Fruit fly (Drosophila melanogaster) whole organism, prepupa: ENCODE results near the gene CG15202.

ENCODE experiments used
- Blimp-1 ChIP-seq: fragments of 200-800 bp; sonication (Bioruptor generic); optimal IDR thresholded peaks from 3 replicates; lab custom pipeline; 2017; ENCODE audit warnings: missing biosample characterization, missing genetic modification characterization, mild to moderate bottlenecking, moderate library complexity, missing genetic modification reagents
- CG10631 ChIP-seq: fragments of 200-800 bp; sonication (Bioruptor generic); optimal IDR thresholded peaks from 2 replicates; lab custom pipeline; 2016; ENCODE audit warnings: missing biosample characterization, missing genetic modification characterization
- CG10669 ChIP-seq: fragments of 200-800 bp; sonication (Bioruptor generic); optimal IDR thresholded peaks from 3 replicates; lab custom pipeline; 2018; ENCODE audit warnings: missing biosample characterization, mild to moderate bottlenecking, missing genetic modification characterization, moderate library complexity
- CG15336 ChIP-seq: fragments of 200-800 bp; sonication (Bioruptor generic); IDR thresholded peaks from 2 replicates; pipeline ENCODE4 v1.3.6; 2022; ENCODE audit warnings: missing biosample characterization, missing genetic modification characterization
- CG16779 ChIP-seq: fragments of 200-800 bp; sonication (Bioruptor generic); optimal IDR thresholded peaks from 3 replicates; lab custom pipeline; 2017; ENCODE audit warnings: missing biosample characterization, mild to moderate bottlenecking, missing genetic modification characterization
- CG3032 ChIP-seq: fragments of 200-800 bp; optimal IDR thresholded peaks from 2 replicates; lab custom pipeline; 2019; ENCODE audit warnings: missing biosample characterization, mild to moderate bottlenecking, missing genetic modification characterization, moderate library complexity
- CG31627 ChIP-seq: fragments of 200-800 bp; sonication (Bioruptor generic); optimal IDR thresholded peaks from 3 replicates; lab custom pipeline; 2016; ENCODE audit warnings: missing biosample characterization, missing genetic modification characterization
- CG34406 ChIP-seq: fragments of 200-800 bp; sonication (Bioruptor generic); optimal IDR thresholded peaks from 3 replicates; lab custom pipeline; 2016; ENCODE audit warnings: missing biosample characterization, missing genetic modification characterization
- CG3919 ChIP-seq: fragments of 200-800 bp; sonication (Bioruptor generic); optimal IDR thresholded peaks from 3 replicates; lab custom pipeline; 2016; ENCODE audit warnings: missing biosample characterization, missing genetic modification characterization
- CG4318 ChIP-seq: fragments of 200-800 bp; sonication (Bioruptor generic); optimal IDR thresholded peaks from 3 replicates; lab custom pipeline; 2017; ENCODE audit warnings: missing biosample characterization, mild to moderate bottlenecking, missing genetic modification characterization
- CG6163 ChIP-seq: fragments of 200-800 bp; sonication (Bioruptor generic); IDR thresholded peaks from 3 replicates; pipeline ENCODE4 v1.3.6; 2022; ENCODE audit warnings: missing biosample characterization, missing genetic modification characterization
- CG6276 ChIP-seq: fragments of 200-800 bp; sonication (Bioruptor generic); optimal IDR thresholded peaks from 2 replicates; lab custom pipeline; 2017; ENCODE audit warnings: missing biosample characterization, mild to moderate bottlenecking, missing genetic modification characterization
- CG6808 ChIP-seq: fragments of 200-800 bp; sonication (Bioruptor generic); optimal IDR thresholded peaks from 3 replicates; lab custom pipeline; 2017; ENCODE audit warnings: missing biosample characterization, missing genetic modification characterization, mild to moderate bottlenecking, moderate library complexity, missing genetic modification reagents
- CG6854 ChIP-seq: fragments of 200-800 bp; sonication (Bioruptor generic); optimal IDR thresholded peaks from 2 replicates; lab custom pipeline; 2017; ENCODE audit warnings: missing biosample characterization, mild to moderate bottlenecking, missing genetic modification characterization
- CG7368 ChIP-seq: fragments of 200-800 bp; sonication (Bioruptor generic); optimal IDR thresholded peaks from 3 replicates; lab custom pipeline; 2016; ENCODE audit warnings: missing biosample characterization, missing genetic modification characterization
- CG8632 ChIP-seq: fragments of 200-800 bp; sonication (Bioruptor generic); optimal IDR thresholded peaks from 3 replicates; lab custom pipeline; 2016; ENCODE audit warnings: missing biosample characterization, missing genetic modification characterization
- CG9139 ChIP-seq: fragments of 200-800 bp; sonication (Bioruptor generic); optimal IDR thresholded peaks from 3 replicates; lab custom pipeline; 2017; ENCODE audit warnings: missing biosample characterization, mild to moderate bottlenecking, missing genetic modification characterization
- Eip75B ChIP-seq: fragments of 200-800 bp; sonication (Bioruptor generic); optimal IDR thresholded peaks from 3 replicates; lab custom pipeline; 2016; ENCODE audit warnings: missing biosample characterization, missing genetic modification characterization
- Eip78C ChIP-seq: fragments of 200-800 bp; sonication (Bioruptor generic); peaks from one replicate; lab custom pipeline; 2016; ENCODE audit warnings: missing biosample characterization, missing genetic modification characterization
- Eip93F ChIP-seq: fragments of 200-800 bp; sonication (Bioruptor generic); optimal IDR thresholded peaks from 2 replicates; lab custom pipeline; 2016; ENCODE audit warnings: missing biosample characterization, mild to moderate bottlenecking, missing genetic modification characterization
- Ets21C ChIP-seq: fragments of 200-800 bp; sonication (Bioruptor generic); optimal IDR thresholded peaks from 3 replicates; lab custom pipeline; 2016; ENCODE audit warnings: missing biosample characterization, missing genetic modification characterization
- Ets96B ChIP-seq: fragments of 200-800 bp; optimal IDR thresholded peaks from 2 replicates; lab custom pipeline; 2019; ENCODE audit warnings: missing biosample characterization, mild to moderate bottlenecking, missing genetic modification characterization, moderate library complexity
- Gug ChIP-seq: fragments of 200-800 bp; sonication (Bioruptor generic); IDR thresholded peaks from 2 replicates; pipeline ENCODE4 v1.3.6; 2022; ENCODE audit warnings: missing biosample characterization, missing genetic modification characterization
- Hr38 ChIP-seq: sonication (Bioruptor generic); optimal IDR thresholded peaks from 2 replicates; lab custom pipeline; 2016; ENCODE audit warnings: missing biosample characterization, missing genetic modification characterization
- Hr39 ChIP-seq: fragments of 200-800 bp; sonication (Bioruptor generic); optimal IDR thresholded peaks from 2 replicates; lab custom pipeline; 2016; ENCODE audit warnings: missing biosample characterization, missing genetic modification characterization
- Hr4 ChIP-seq: fragments of 200-800 bp; sonication (Bioruptor generic); optimal IDR thresholded peaks from 3 replicates; lab custom pipeline; 2016; ENCODE audit warnings: missing biosample characterization, missing genetic modification characterization
- Met ChIP-seq: fragments of 200-800 bp; sonication (Bioruptor generic); optimal IDR thresholded peaks from 3 replicates; lab custom pipeline; 2016; ENCODE audit warnings: missing biosample characterization, missing genetic modification characterization
- Sox102F ChIP-seq: fragments of 200-800 bp; sonication (Bioruptor generic); optimal IDR thresholded peaks from 2 replicates; lab custom pipeline; 2016; ENCODE audit warnings: missing biosample characterization, mild to moderate bottlenecking, missing genetic modification characterization
- Sox14 ChIP-seq: fragments of 200-800 bp; sonication (Bioruptor generic); optimal IDR thresholded peaks from 3 replicates; lab custom pipeline; 2016; ENCODE audit warnings: missing biosample characterization, missing genetic modification characterization
- Sox15 ChIP-seq: fragments of 200-800 bp; sonication (Bioruptor generic); optimal IDR thresholded peaks from 3 replicates; lab custom pipeline; 2016; ENCODE audit warnings: missing biosample characterization, missing genetic modification characterization
- achi ChIP-seq: fragments of 200-800 bp; sonication (Bioruptor generic); optimal IDR thresholded peaks from 3 replicates; lab custom pipeline; 2016; ENCODE audit warnings: missing biosample characterization, missing genetic modification characterization
- acj6 ChIP-seq: fragments of 200-800 bp; sonication (Bioruptor generic); optimal IDR thresholded peaks from 3 replicates; lab custom pipeline; 2016; ENCODE audit warnings: missing biosample characterization, missing genetic modification characterization
- dac ChIP-seq: fragments of 200-800 bp; sonication (Bioruptor generic); optimal IDR thresholded peaks from 2 replicates; lab custom pipeline; 2017; ENCODE audit warnings: missing biosample characterization, mild to moderate bottlenecking, missing genetic modification characterization
- dsx ChIP-seq: fragments of 200-800 bp; optimal IDR thresholded peaks from 3 replicates; lab custom pipeline; 2019; ENCODE audit warnings: missing biosample characterization, mild to moderate bottlenecking, missing genetic modification characterization, moderate library complexity; ENCODE audit not compliant: poor library complexity, severe bottlenecking
- eg ChIP-seq: fragments of 200-800 bp; sonication (Bioruptor generic); IDR thresholded peaks from 3 replicates; pipeline ENCODE4 v1.3.6; 2022; ENCODE audit warnings: missing biosample characterization, missing genetic modification characterization
- esn ChIP-seq: fragments of 200-800 bp; sonication (Bioruptor generic); optimal IDR thresholded peaks from 2 replicates; lab custom pipeline; 2016; ENCODE audit warnings: missing biosample characterization, mild to moderate bottlenecking, missing genetic modification characterization, moderate library complexity
- fd85E ChIP-seq: fragments of 200-800 bp; sonication (Bioruptor generic); optimal IDR thresholded peaks from 3 replicates; lab custom pipeline; 2016; ENCODE audit warnings: missing biosample characterization, missing genetic modification characterization
- fkh ChIP-seq: fragments of 200-800 bp; sonication (Bioruptor generic); optimal IDR thresholded peaks from 3 replicates; lab custom pipeline; 2017; ENCODE audit warnings: missing biosample characterization, mild to moderate bottlenecking, missing genetic modification characterization, moderate library complexity
- net ChIP-seq: fragments of 200-800 bp; sonication (Bioruptor generic); optimal IDR thresholded peaks from 3 replicates; lab custom pipeline; 2016; ENCODE audit warnings: missing biosample characterization, missing genetic modification characterization
- salr ChIP-seq, 2 experiments: fragments of 200-800 bp; sonication (Bioruptor generic); optimal IDR thresholded peaks; 3 replicates each; lab custom pipeline; 2016 to 2018; ENCODE audit warnings: missing biosample characterization in 2 of 2, missing genetic modification characterization in 2 of 2, mild to moderate bottlenecking in 1 of 2
- spab ChIP-seq: fragments of 200-800 bp; sonication (Bioruptor generic); optimal IDR thresholded peaks from 2 replicates; lab custom pipeline; 2017; ENCODE audit warnings: missing biosample characterization, mild to moderate bottlenecking, missing genetic modification characterization, missing genetic modification reagents
- ss ChIP-seq, 2 experiments: fragments of 200-800 bp; sonication (Bioruptor generic); optimal IDR thresholded peaks; 2 replicates in 1 of 2; 3 replicates in 1 of 2; lab custom pipeline; 2017 to 2018; ENCODE audit warnings: mild to moderate bottlenecking in 2 of 2, missing biosample characterization in 2 of 2, missing genetic modification characterization in 2 of 2, moderate library complexity in 1 of 2
- topi ChIP-seq: fragments of 200-800 bp; sonication (Bioruptor generic); optimal IDR thresholded peaks from 3 replicates; lab custom pipeline; 2016; ENCODE audit warnings: missing biosample characterization, missing genetic modification characterization
- vri ChIP-seq: fragments of 200-800 bp; sonication (Bioruptor generic); optimal IDR thresholded peaks from 3 replicates; lab custom pipeline; 2016; ENCODE audit warnings: missing biosample characterization, mild to moderate bottlenecking, missing genetic modification characterization

The CG15202 gene

DNA sequence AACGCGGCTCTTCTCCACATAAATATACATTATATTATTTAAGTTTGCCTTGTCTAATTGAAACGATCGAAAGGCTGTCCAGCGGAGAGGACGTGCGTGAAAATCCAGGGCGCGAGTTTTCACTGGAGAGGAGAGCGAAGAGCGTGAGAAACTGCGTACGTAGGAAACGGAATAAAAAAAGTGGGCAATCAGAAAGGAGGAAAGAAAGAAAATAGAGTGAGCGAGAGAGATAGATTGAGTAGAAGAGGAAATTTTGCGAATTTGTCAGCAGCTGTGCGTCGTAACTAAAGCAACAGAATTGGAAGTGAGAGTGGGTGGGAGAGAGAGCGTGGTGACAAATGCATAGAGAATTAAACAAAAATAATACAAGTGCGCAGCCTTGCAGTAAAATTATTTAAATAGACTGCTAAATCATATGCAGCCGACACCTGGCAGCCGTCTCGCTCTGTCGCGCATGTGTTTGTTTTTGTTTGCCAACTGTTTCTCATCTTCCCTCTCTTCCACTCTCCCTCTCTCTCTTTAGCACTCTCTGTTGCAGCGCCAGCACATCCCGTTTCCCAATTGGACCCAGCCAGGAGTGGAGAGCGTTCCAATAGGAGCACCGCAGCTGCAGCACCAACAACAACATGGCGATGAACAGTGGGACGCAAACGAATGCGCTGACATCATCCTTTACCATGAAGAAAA, 12.3 kb downstream of the CG15202 start:
- TF ChIP-seq CG16779 (tag; lab: Kevin White, UChicago) (no peak), CG6163 (GFP tag; lab: Robert Waterston, UW) (peak; percentile 71), CG3032 (no peak), CG10669 (GFP tag; lab: Kevin White, UChicago) (peak; percentile 29), Gug (GFP tag; lab: Robert Waterston, UW) (no peak), Sox14 (GFP tag; lab: Kevin White, UChicago) (peak; percentile 17), CG4318 (GFP tag; lab: Kevin White, UChicago) (no peak), CG6808 (GFP tag; lab: Kevin White, UChicago) (peak; percentile 8), net (GFP tag; lab: Kevin White, UChicago) (peak; percentile 22), Met (no peak), dsx (GFP tag; lab: Kevin White, UChicago) (peak; percentile 38), CG8632 (GFP tag; lab: Kevin White, UChicago) (no peak), CG15336 (no peak; the same call in 1 of the 2 replicates), Eip78C (GFP tag; lab: Kevin White, UChicago) (peak; percentile 75), vri (GFP tag; lab: Kevin White, UChicago) (no peak), dac (GFP tag; lab: Kevin White, UChicago) (no peak), fkh (GFP tag; lab: Kevin White, UChicago) (peak; percentile 63), ss (GFP tag; optimal IDR thresholded peaks at IDR 0.05; lab: Kevin White, UChicago) (peak; percentile 40), Hr38 (GFP tag; lab: Kevin White, UChicago) (no peak), eg (peak; percentile 14; the same call in 1 of the 3 replicates), Ets96B (tag; lab: Kevin White, UChicago) (no peak), Blimp-1 (GFP tag; lab: Kevin White, UChicago) (no peak), esn (peak; percentile 9), CG9139 (GFP tag; lab: Kevin White, UChicago) (peak; percentile 25), CG34406 (GFP tag; lab: Kevin White, UChicago) (peak; percentile 24)
- TF ChIP-seq, all 60 proteins: peak for 13

DNA sequence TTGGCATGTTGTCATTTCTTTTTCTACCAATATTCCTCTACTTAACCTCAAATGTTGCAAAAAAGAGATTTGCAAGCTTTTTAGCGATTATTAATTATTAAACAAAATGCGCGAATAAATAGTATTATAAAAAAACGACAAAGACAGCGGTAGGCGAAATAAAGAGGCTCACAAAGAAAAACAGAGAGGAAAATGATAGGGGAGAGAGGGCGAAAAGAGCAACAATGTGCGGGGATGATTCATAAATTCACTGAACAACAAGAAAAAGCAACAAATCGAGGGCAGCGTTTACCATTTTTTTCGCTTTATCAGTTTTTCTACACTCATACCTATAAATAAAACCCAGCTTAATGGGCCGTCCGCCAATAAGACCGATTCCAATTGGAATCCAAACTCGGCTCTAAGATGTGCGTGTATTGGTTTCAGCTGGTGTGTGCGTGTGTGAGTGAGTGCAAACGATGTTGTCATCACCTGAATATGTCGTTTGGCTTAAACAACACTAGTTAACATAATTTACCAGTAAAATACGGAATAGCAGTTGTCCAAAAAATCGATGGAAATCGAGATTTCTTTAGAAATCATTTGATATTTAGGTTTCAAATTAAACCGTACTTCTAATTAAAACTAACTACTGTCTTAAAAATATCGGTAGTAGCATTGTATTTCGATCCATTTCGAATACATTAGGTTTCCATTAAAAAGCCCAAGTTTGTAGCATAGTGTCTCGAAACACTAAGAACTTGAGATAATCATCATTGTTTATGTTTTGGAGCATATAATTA, 13.7 kb downstream of the CG15202 start:
- 0 out of 2 replicates have a peak, but pooled peaks have one; percentile 31 for TF ChIP-seq CG15336
- TF ChIP-seq Hr39 (GFP tag; lab: Kevin White, UChicago), result no peak
- no peak for TF ChIP-seq CG8632 (GFP tag; lab: Kevin White, UChicago)
- no peak for TF ChIP-seq CG10631
- no peak for TF ChIP-seq salr (GFP tag; optimal IDR thresholded peaks at IDR 0.05; lab: Kevin White, UChicago)
- TF ChIP-seq Sox102F, result no peak
- TF ChIP-seq CG7368, result no peak
- TF ChIP-seq CG6854 (GFP tag; lab: Kevin White, UChicago), result no peak
- no peak for TF ChIP-seq dac (GFP tag; lab: Kevin White, UChicago)
- no peak for TF ChIP-seq Eip75B (GFP tag; lab: Kevin White, UChicago)
- TF ChIP-seq topi (GFP tag; lab: Kevin White, UChicago), result no peak
- no peak for TF ChIP-seq Blimp-1 (GFP tag; lab: Kevin White, UChicago)
- TF ChIP-seq Hr4 (GFP tag; lab: Kevin White, UChicago), result no peak
- TF ChIP-seq CG9139 (GFP tag; lab: Kevin White, UChicago), result peak; percentile 1
- TF ChIP-seq CG4318 (GFP tag; lab: Kevin White, UChicago), result no peak
- peak; percentile 5; the same call in 1 of the 3 replicates for TF ChIP-seq CG6163 (GFP tag; lab: Robert Waterston, UW)
- TF ChIP-seq Ets96B (tag; lab: Kevin White, UChicago), result no peak
- no peak for TF ChIP-seq CG31627 (GFP tag; lab: Kevin White, UChicago)
- no peak for TF ChIP-seq vri (GFP tag; lab: Kevin White, UChicago)
- TF ChIP-seq Eip93F, result no peak
- TF ChIP-seq acj6, result peak; percentile 32
- TF ChIP-seq Sox15 (GFP tag; lab: Kevin White, UChicago), result no peak
- no peak for TF ChIP-seq fd85E (GFP tag; lab: Kevin White, UChicago)
- no peak for TF ChIP-seq eg
- TF ChIP-seq esn, result peak; percentile 17
- TF ChIP-seq fkh (GFP tag; lab: Kevin White, UChicago), result no peak
- TF ChIP-seq CG6276 (GFP tag; lab: Kevin White, UChicago), result no peak
- no peak for TF ChIP-seq Ets21C (GFP tag; lab: Kevin White, UChicago)
- TF ChIP-seq achi, result peak; percentile 2
- no peak for TF ChIP-seq Hr38 (GFP tag; lab: Kevin White, UChicago)
- TF ChIP-seq CG16779 (tag; lab: Kevin White, UChicago), result no peak
- no peak for TF ChIP-seq Sox14 (GFP tag; lab: Kevin White, UChicago)
- no peak for TF ChIP-seq CG34406 (GFP tag; lab: Kevin White, UChicago)
- TF ChIP-seq spab, result no peak
- peak; percentile 11 for TF ChIP-seq CG3919 (GFP tag; lab: Kevin White, UChicago)
